Fruit fly (Drosophila melanogaster) whole organism, embryonic: ENCODE data around the gene Tbcd.

Source experiments
- Atf-2 ChIP-seq: fragments of 200-800 bp; sonication (Bioruptor generic); optimal IDR thresholded peaks from 2 replicates; lab custom pipeline; 2016; ENCODE audit warnings: missing biosample characterization, missing genetic modification characterization
- B-H2 ChIP-seq: fragments of 200-800 bp; sonication (Bioruptor generic); optimal IDR thresholded peaks from 2 replicates; lab custom pipeline; 2018; ENCODE audit warnings: missing biosample characterization, mild to moderate bottlenecking, missing genetic modification characterization
- CG10462 ChIP-seq: fragments of 200-800 bp; sonication (Bioruptor generic); optimal IDR thresholded peaks from 2 replicates; lab custom pipeline; 2016; ENCODE audit warnings: missing biosample characterization, missing genetic modification characterization
- CG10979 ChIP-seq: fragments of 200-800 bp; sonication (Bioruptor generic); optimal IDR thresholded peaks from 2 replicates; lab custom pipeline; 2018; ENCODE audit warnings: missing biosample characterization, mild to moderate bottlenecking, missing genetic modification characterization, moderate library complexity
- CG11247 ChIP-seq: fragments of 200-800 bp; sonication (Bioruptor generic); IDR thresholded peaks from 2 replicates; pipeline ENCODE4 v1.3.6; 2022; ENCODE audit warnings: missing biosample characterization, missing genetic modification characterization
- CG12104 ChIP-seq: fragments of 200-800 bp; sonication (Bioruptor generic); optimal IDR thresholded peaks from 3 replicates; lab custom pipeline; 2016; ENCODE audit warnings: missing biosample characterization, missing genetic modification characterization
- CG12155 ChIP-seq: fragments of 200-800 bp; sonication (Bioruptor generic); optimal IDR thresholded peaks from 3 replicates; lab custom pipeline; 2016; ENCODE audit warnings: missing biosample characterization, missing genetic modification characterization
- CG13775 ChIP-seq: fragments of 200-800 bp; sonication (Bioruptor generic); optimal IDR thresholded peaks from 3 replicates; lab custom pipeline; 2017; ENCODE audit warnings: missing biosample characterization, mild to moderate bottlenecking, missing genetic modification characterization
- CG14710 ChIP-seq: fragments of 200-800 bp; sonication (Bioruptor generic); optimal IDR thresholded peaks from 3 replicates; lab custom pipeline; 2019; ENCODE audit warnings: missing biosample characterization, mild to moderate bottlenecking, missing genetic modification characterization, moderate library complexity
- CG2678 ChIP-seq: fragments of 200-800 bp; sonication (Bioruptor generic); optimal IDR thresholded peaks from 3 replicates; lab custom pipeline; 2019; ENCODE audit warnings: missing biosample characterization, mild to moderate bottlenecking, missing genetic modification characterization, moderate library complexity
- CG2875 ChIP-seq: fragments of 200-800 bp; sonication (Bioruptor generic); optimal IDR thresholded peaks from 2 replicates; lab custom pipeline; 2017; ENCODE audit warnings: missing biosample characterization, mild to moderate bottlenecking, missing genetic modification characterization, missing genetic modification reagents
- CG34376 ChIP-seq: fragments of 200-800 bp; sonication (Bioruptor generic); optimal IDR thresholded peaks from 2 replicates; lab custom pipeline; 2018; ENCODE audit warnings: missing biosample characterization, mild to moderate bottlenecking, missing genetic modification characterization
- CG4854 ChIP-seq: fragments of 200-800 bp; sonication (Bioruptor generic); optimal IDR thresholded peaks from 2 replicates; lab custom pipeline; 2016; ENCODE audit warnings: missing biosample characterization, missing genetic modification characterization, inconsistent platforms
- CG6689 ChIP-seq: fragments of 200-800 bp; sonication (Bioruptor generic); IDR thresholded peaks from 2 replicates; pipeline ENCODE4 v1.3.6; 2022; ENCODE audit warnings: missing biosample characterization, missing genetic modification characterization
- CG7556 ChIP-seq: fragments of 200-800 bp; sonication (Bioruptor generic); optimal IDR thresholded peaks from 2 replicates; lab custom pipeline; 2017; ENCODE audit warnings: missing biosample characterization, mild to moderate bottlenecking, missing genetic modification characterization
- CG9215 ChIP-seq: fragments of 200-800 bp; sonication (Bioruptor generic); IDR thresholded peaks from 2 replicates; pipeline ENCODE4 v1.3.6; 2022; ENCODE audit warnings: missing biosample characterization, missing genetic modification characterization
- CTCF ChIP-seq: fragments of 200-800 bp; sonication (Bioruptor generic); optimal IDR thresholded peaks from 2 replicates; lab custom pipeline; 2017; ENCODE audit warnings: missing biosample characterization, mild to moderate bottlenecking, missing genetic modification characterization, moderate library complexity
- Dip3 ChIP-seq: fragments of 200-800 bp; sonication (Bioruptor generic); optimal IDR thresholded peaks from 3 replicates; lab custom pipeline; 2016; ENCODE audit warnings: missing biosample characterization, missing genetic modification characterization
- Doc2 ChIP-seq: fragments of 200-800 bp; sonication (Bioruptor generic); IDR thresholded peaks from 2 replicates; pipeline ENCODE4 v1.3.6; 2022; ENCODE audit warnings: missing biosample characterization, missing genetic modification characterization
- E2f1 ChIP-seq: fragments of 200-800 bp; sonication (Bioruptor generic); IDR thresholded peaks from 2 replicates; pipeline ENCODE4 v1.3.6; 2022; ENCODE audit warnings: missing biosample characterization, missing genetic modification characterization
- Hand ChIP-seq: fragments of 200-800 bp; sonication (Bioruptor generic); optimal IDR thresholded peaks from 2 replicates; lab custom pipeline; 2017; ENCODE audit warnings: mild to moderate bottlenecking, missing biosample characterization, missing genetic modification reagents, missing genetic modification characterization
- Hr39 ChIP-seq: fragments of >200 bp; optimal IDR thresholded peaks from 2 replicates; lab custom pipeline; 2017
- NK7.1 ChIP-seq: fragments of 200-800 bp; sonication (Bioruptor generic); optimal IDR thresholded peaks from 3 replicates; lab custom pipeline; 2016; ENCODE audit warnings: missing biosample characterization, missing genetic modification characterization
- Pdp1 ChIP-seq, 2 experiments: fragments of 200-800 bp; sonication (Bioruptor generic); optimal IDR thresholded peaks; 3 replicates each; lab custom pipeline; 2016; ENCODE audit warnings: missing biosample characterization in 2 of 2, missing genetic modification characterization in 2 of 2, mild to moderate bottlenecking in 1 of 2, moderate library complexity in 1 of 2
- Ptx1 ChIP-seq: fragments of 200-800 bp; sonication (Bioruptor generic); IDR thresholded peaks from 2 replicates; pipeline ENCODE4 v1.3.6; 2022; ENCODE audit warnings: missing biosample characterization, missing genetic modification characterization
- Side ChIP-seq: fragments of 200-800 bp; sonication (Bioruptor generic); optimal IDR thresholded peaks from 2 replicates; lab custom pipeline; 2016; ENCODE audit warnings: missing biosample characterization, missing genetic modification characterization
- bab2 ChIP-seq: fragments of 200-800 bp; sonication (Bioruptor generic); optimal IDR thresholded peaks from 2 replicates; lab custom pipeline; 2016; ENCODE audit warnings: missing biosample characterization, missing genetic modification characterization
- bsh ChIP-seq, 2 experiments: fragments of 200-800 bp; sonication (Bioruptor generic); optimal IDR thresholded peaks; 2 replicates each; lab custom pipeline; 2017 to 2018; ENCODE audit warnings: mild to moderate bottlenecking in 2 of 2, missing biosample characterization in 2 of 2, missing genetic modification characterization in 2 of 2, moderate library complexity in 1 of 2
- chinmo ChIP-seq: fragments of 200-800 bp; sonication (Bioruptor generic); IDR thresholded peaks from 4 replicates; pipeline ENCODE4 v1.3.6; 2022; ENCODE audit warnings: missing biosample characterization, missing genetic modification characterization; ENCODE audit not compliant: partially characterized antibody
- dimm ChIP-seq: fragments of 200-800 bp; sonication (Bioruptor generic); IDR thresholded peaks from 2 replicates; pipeline ENCODE4 v1.3.6; 2022; ENCODE audit warnings: missing biosample characterization, missing genetic modification characterization
- ftz-f1 ChIP-seq: fragments of 200-800 bp; sonication (Bioruptor generic); optimal IDR thresholded peaks from 2 replicates; lab custom pipeline; 2016; ENCODE audit warnings: missing biosample characterization, missing genetic modification characterization
- gem ChIP-seq: fragments of 200-800 bp; sonication (Bioruptor generic); optimal IDR thresholded peaks from 2 replicates; lab custom pipeline; 2019; ENCODE audit warnings: missing biosample characterization, mild to moderate bottlenecking, missing genetic modification characterization, moderate library complexity
- grau ChIP-seq: fragments of 200-800 bp; optimal IDR thresholded peaks from 3 replicates; lab custom pipeline; 2019; ENCODE audit warnings: missing biosample characterization, mild to moderate bottlenecking, missing genetic modification characterization, moderate library complexity
- lov ChIP-seq, 2 experiments: fragments of 200-800 bp in 1 of 2; fragments of >200 bp in 1 of 2; sonication (Bioruptor generic) in 1 of 2; IDR thresholded peaks in 1 of 2; optimal IDR thresholded peaks in 1 of 2; 2 replicates in 1 of 2; 3 replicates in 1 of 2; pipeline versions ENCODE4 v1.3.6 to Lab custom; 2017 to 2022; ENCODE audit warnings: missing biosample characterization in 1 of 2, missing genetic modification characterization in 1 of 2
- nau ChIP-seq: fragments of 200-800 bp; sonication (Bioruptor generic); optimal IDR thresholded peaks from 3 replicates; lab custom pipeline; 2017; ENCODE audit warnings: missing biosample characterization, mild to moderate bottlenecking, missing genetic modification characterization, missing genetic modification reagents
- nmo ChIP-seq: fragments of 200-800 bp; sonication (Bioruptor generic); optimal IDR thresholded peaks from 2 replicates; lab custom pipeline; 2018; ENCODE audit warnings: missing biosample characterization, mild to moderate bottlenecking, missing genetic modification characterization, moderate library complexity
- nom ChIP-seq: fragments of 200-800 bp; sonication (Bioruptor generic); optimal IDR thresholded peaks from 2 replicates; lab custom pipeline; 2017; ENCODE audit warnings: missing biosample characterization, missing genetic modification characterization, mild to moderate bottlenecking, moderate library complexity, missing genetic modification reagents
- pros ChIP-seq: fragments of 200-800 bp; sonication (Bioruptor generic); optimal IDR thresholded peaks from 3 replicates; lab custom pipeline; 2019; ENCODE audit warnings: missing biosample characterization, mild to moderate bottlenecking, missing genetic modification characterization, moderate library complexity
- sc ChIP-seq, 3 experiments: fragments of >200 bp in 2 of 3; fragments of 200-800 bp in 1 of 3; sonication (Bioruptor generic) in 1 of 3; optimal IDR thresholded peaks; 2 replicates in 2 of 3; 3 replicates in 1 of 3; lab custom pipeline; 2017; ENCODE audit warnings: mild to moderate bottlenecking in 1 of 3, missing biosample characterization in 1 of 3, missing genetic modification characterization in 1 of 3, missing genetic modification reagents in 1 of 3
- sd ChIP-seq: fragments of 200-800 bp; sonication (Bioruptor generic); optimal IDR thresholded peaks from 3 replicates; lab custom pipeline; 2018; ENCODE audit warnings: missing biosample characterization, mild to moderate bottlenecking, missing genetic modification characterization, moderate library complexity
- sens ChIP-seq: fragments of 200-800 bp; sonication (Bioruptor generic); peaks from one replicate; lab custom pipeline; 2016; ENCODE audit warnings: missing biosample characterization, missing genetic modification characterization
- shn ChIP-seq: fragments of 200-800 bp; sonication (Bioruptor generic); optimal IDR thresholded peaks from 3 replicates; lab custom pipeline; 2016; ENCODE audit warnings: missing biosample characterization, missing genetic modification characterization
- sim ChIP-seq: fragments of 200-800 bp; sonication (Bioruptor generic); IDR thresholded peaks from 2 replicates; pipeline ENCODE4 v1.3.6; 2022; ENCODE audit warnings: missing biosample characterization, missing genetic modification characterization
- tin ChIP-seq: fragments of 200-800 bp; sonication (Bioruptor generic); optimal IDR thresholded peaks from 3 replicates; lab custom pipeline; 2016; ENCODE audit warnings: missing biosample characterization, missing genetic modification characterization
- ttk ChIP-seq: fragments of 200-800 bp; sonication (Bioruptor generic); IDR thresholded peaks from 2 replicates; pipeline ENCODE4 v2.1.2; 2022; ENCODE audit warnings: missing biosample characterization, missing genetic modification characterization
- unpg ChIP-seq: fragments of 200-800 bp; sonication (Bioruptor generic); optimal IDR thresholded peaks from 3 replicates; lab custom pipeline; 2018; ENCODE audit warnings: missing biosample characterization, mild to moderate bottlenecking, missing genetic modification characterization, moderate library complexity
- vvl ChIP-seq: fragments of 200-800 bp; sonication (Bioruptor generic); IDR thresholded peaks from 2 replicates; pipeline ENCODE4 v1.3.6; 2022; ENCODE audit warnings: missing biosample characterization, missing genetic modification characterization

Gene Tbcd

DNA sequence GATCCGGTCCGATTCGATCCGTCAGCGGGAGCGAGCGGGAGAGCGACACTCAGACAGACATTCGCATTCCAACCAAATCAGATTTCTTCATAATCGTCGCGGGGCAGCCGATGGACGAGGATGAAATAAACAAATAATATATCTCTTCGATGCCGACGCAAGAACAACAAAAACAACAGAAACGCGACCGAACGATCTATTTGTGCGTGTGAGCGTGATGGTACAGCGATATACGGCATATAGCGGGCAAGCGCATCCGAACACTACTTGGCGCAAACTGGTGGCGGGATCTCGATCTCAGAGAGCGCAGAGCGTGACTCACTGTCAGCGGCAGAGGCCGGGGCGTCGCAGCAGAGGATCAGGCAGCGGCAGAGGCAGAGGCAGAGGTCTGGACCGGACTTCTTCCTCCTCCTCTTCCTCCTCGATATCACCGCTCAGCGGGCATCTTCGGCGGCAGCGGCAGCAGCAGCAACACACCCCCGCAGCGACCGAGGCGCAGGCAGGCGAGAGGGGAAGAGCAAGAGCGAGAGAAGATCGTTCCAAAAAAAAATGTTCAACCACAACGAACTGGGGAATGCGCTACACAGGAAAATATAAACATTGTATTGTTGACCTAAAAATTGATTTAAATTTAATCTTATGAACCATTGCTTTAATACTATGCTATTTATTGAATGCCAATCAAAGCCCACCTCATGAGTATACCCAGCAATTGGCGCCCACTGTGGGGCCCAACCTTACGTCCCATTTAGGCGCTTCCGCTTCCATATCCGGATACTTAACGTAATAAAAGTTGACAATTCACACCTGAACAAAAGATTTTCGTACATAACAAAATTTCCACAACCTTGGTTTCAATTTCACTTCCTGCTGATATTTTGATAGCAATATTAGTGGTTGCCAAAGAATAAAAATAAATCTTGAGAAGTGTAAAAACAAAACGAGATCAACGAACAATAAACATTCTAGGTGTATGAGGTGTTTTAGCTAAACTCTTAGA, 14.2 kb downstream of the Tbcd start (continued):
- TF ChIP-seq tin (GFP tag; lab: Kevin White, UChicago) (peak; percentile 50), CG11247 (GFP tag; lab: Robert Waterston, UW) (peak; percentile 28; the same call in 1 of the 2 replicates), gem (tag; lab: Kevin White, UChicago) (peak; percentile 69), CG34376 (peak; percentile 54), CG10462 (GFP tag; lab: Kevin White, UChicago) (no peak), Hr39 (lab: Kevin White, UChicago) (no peak), B-H2 (GFP tag; lab: Kevin White, UChicago) (no peak), CG7556 (GFP tag; lab: Kevin White, UChicago) (peak; percentile 79), Pdp1 (GFP tag; optimal IDR thresholded peaks at IDR 0.05; lab: Kevin White, UChicago) (peak; percentile 27 to 50), chinmo (peak; percentile 92; the same call in 3 of the 4 replicates), CG10979 (tag; lab: Kevin White, UChicago) (peak; percentile 58), nmo (GFP tag; lab: Kevin White, UChicago) (peak; percentile 65), nom (GFP tag; lab: Kevin White, UChicago) (peak; percentile 62), CTCF (GFP tag; lab: Kevin White, UChicago) (no peak), lov (optimal IDR thresholded peaks at IDR 0.05; lab: Kevin White, UChicago) (no peak), lov (GFP tag; IDR thresholded peaks at IDR 0.05; lab: Robert Waterston, UW) (0 out of 3 replicates have a peak, but pooled peaks have one; percentile 52), sd (tag; lab: Kevin White, UChicago) (peak; percentile 99), Dip3 (GFP tag; lab: Kevin White, UChicago) (peak; percentile 30), Hand (peak; percentile 32), Ptx1 (GFP tag; lab: Robert Waterston, UW) (no peak; the same call in 1 of the 2 replicates), CG2678 (tag; lab: Kevin White, UChicago) (peak; percentile 51), Doc2 (GFP tag; lab: Robert Waterston, UW) (no peak), unpg (GFP tag; lab: Kevin White, UChicago) (peak; percentile 7), CG2875 (GFP tag; lab: Kevin White, UChicago) (peak; percentile 12), CG9215 (0 out of 2 replicates have a peak, but pooled peaks have one; percentile 9), sc (optimal IDR thresholded peaks at IDR 0.05; lab: Kevin White, UChicago) (no peak), sc (GFP tag; optimal IDR thresholded peaks at IDR 0.05; lab: Kevin White, UChicago) (peak; percentile 64), CG13775 (GFP tag; lab: Kevin White, UChicago) (peak; percentile 52), sim (GFP tag; lab: Robert Waterston, UW) (no peak), vvl (GFP tag; lab: Robert Waterston, UW) (peak; percentile 67), Atf-2 (GFP tag; lab: Kevin White, UChicago) (peak; percentile 58), shn (GFP tag; lab: Kevin White, UChicago) (peak; percentile 37), CG12104 (GFP tag; lab: Kevin White, UChicago) (peak; percentile 3), sens (GFP tag; lab: Kevin White, UChicago) (peak; percentile 89), CG4854 (GFP tag; lab: Kevin White, UChicago) (no peak), grau (tag; lab: Kevin White, UChicago) (peak; percentile 15), bab2 (GFP tag; lab: Kevin White, UChicago) (peak; percentile 54), Side (GFP tag; lab: Kevin White, UChicago) (no peak), pros (GFP tag; lab: Kevin White, UChicago) (peak; percentile 97), nau (GFP tag; lab: Kevin White, UChicago) (no peak), E2f1 (GFP tag; lab: Robert Waterston, UW) (no peak), CG12155 (peak; percentile 12), CG6689 (GFP tag; lab: Robert Waterston, UW) (peak; percentile 35; the same call in 1 of the 2 replicates), ttk (GFP tag; lab: Robert Waterston, UW) (peak; percentile 54; the same call in 1 of the 2 replicates), dimm (GFP tag; lab: Robert Waterston, UW) (no peak), ftz-f1 (peak; percentile 52), bsh (GFP tag; optimal IDR thresholded peaks at IDR 0.05; lab: Kevin White, UChicago) (peak; percentile 33 to 36), CG14710 (tag; lab: Kevin White, UChicago) (peak; percentile 34), NK7.1 (GFP tag; lab: Kevin White, UChicago) (peak; percentile 19)
